Fruit fly (Drosophila melanogaster): ENCODE results near the gene Vml.
A peak's percentile ranks its signal among the peaks of the same experiment; 100 is the strongest.

The Vml gene

dm6 chrX:2306760-2307159 is 31.1 kb downstream of the Vml start:
- TF ChIP-seq rn (GFP tag; IDR thresholded peaks at IDR 0.05) (no peak), CG13204 (GFP tag; optimal IDR thresholded peaks at IDR 0.05) (peak; percentile 10)

DNA sequence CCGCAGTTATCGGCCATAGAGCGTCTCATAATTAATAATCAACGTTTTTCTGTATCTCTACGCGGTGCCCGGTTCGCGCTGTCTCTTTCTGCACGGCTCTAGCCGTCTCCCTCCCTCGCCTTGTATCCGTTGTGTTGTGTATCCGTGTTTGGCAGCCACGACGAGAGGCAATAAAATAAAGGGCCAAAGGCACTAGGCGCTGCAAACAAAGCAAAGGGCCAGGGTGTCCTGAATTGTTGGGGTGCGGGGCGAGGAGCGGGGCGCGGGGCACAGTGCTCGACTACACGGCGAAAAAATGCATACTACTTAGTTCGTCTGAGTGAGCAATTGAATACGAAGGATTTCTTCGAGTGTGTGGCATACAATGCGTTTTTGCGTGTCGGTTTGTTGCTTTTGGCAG is 31.9 kb downstream of the Vml start:
- no peak for TF ChIP-seq CG10348 (GFP tag; IDR thresholded peaks at IDR 0.05)
- TF ChIP-seq CG9948 (tag; optimal IDR thresholded peaks at IDR 0.05): peak; percentile 11
- TF ChIP-seq gl (tag; optimal IDR thresholded peaks at IDR 0.05): peak; percentile 19
- TF ChIP-seq EcR (GFP tag; optimal IDR thresholded peaks at IDR 0.05): peak; percentile 23
- peak; percentile 61 for TF ChIP-seq CG13204 (GFP tag; optimal IDR thresholded peaks at IDR 0.05)
- no peak for TF ChIP-seq Ets98B (GFP tag; IDR thresholded peaks at IDR 0.05)
- TF ChIP-seq Snoo (tag; optimal IDR thresholded peaks at IDR 0.05): no peak
- TF ChIP-seq CG8159 (tag; optimal IDR thresholded peaks at IDR 0.05): peak; percentile 10
- no peak for TF ChIP-seq CG4496 (GFP tag; IDR thresholded peaks at IDR 0.05)
- TF ChIP-seq D1 (tag; optimal IDR thresholded peaks at IDR 0.05): no peak

DNA sequence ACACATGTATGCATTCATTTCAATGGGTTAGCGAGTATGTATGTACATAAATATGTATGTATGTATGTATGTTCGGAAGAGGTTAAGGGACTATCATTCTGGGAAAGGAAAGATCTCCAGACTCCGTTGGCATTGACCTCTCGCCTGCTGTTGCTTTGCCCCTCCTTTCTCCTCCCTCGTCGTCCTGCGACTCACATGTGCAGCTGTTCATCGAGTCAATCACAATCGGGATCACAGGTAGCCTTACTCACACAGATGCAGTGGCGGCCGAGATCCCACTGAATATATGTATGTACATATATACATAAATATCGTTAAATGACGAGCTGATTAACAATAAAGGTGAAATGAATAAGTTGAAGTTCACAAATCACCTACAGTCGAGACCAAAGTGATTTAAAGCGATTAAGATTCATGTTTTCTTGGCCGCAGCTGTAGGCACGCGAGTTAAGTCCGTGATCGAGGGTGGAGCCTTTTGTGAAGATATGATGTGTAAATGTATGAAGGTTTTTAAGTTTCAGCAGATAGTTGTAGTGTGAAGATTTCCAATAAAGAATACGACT is 32.9 kb downstream of the Vml start:
- TF ChIP-seq fd96Ca (GFP tag; IDR thresholded peaks at IDR 0.05): no peak
- peak; percentile 19 for TF ChIP-seq EcR (GFP tag; optimal IDR thresholded peaks at IDR 0.05)

- TF ChIP-seq CG8159 (tag; optimal IDR thresholded peaks at IDR 0.05): no peak
- TF ChIP-seq fd96Ca (GFP tag; IDR thresholded peaks at IDR 0.05): no peak
- no peak for TF ChIP-seq CG9948 (tag; optimal IDR thresholded peaks at IDR 0.05)
- TF ChIP-seq CG4496 (GFP tag; IDR thresholded peaks at IDR 0.05): no peak
- peak; percentile 22 for TF ChIP-seq Pif1A (GFP tag; optimal IDR thresholded peaks at IDR 0.05)
- no peak for TF ChIP-seq Snoo (tag; optimal IDR thresholded peaks at IDR 0.05)
- TF ChIP-seq rn (GFP tag; IDR thresholded peaks at IDR 0.05): no peak
- no peak for TF ChIP-seq CG14655 (GFP tag; optimal IDR thresholded peaks at IDR 0.05)
- TF ChIP-seq CG13204 (GFP tag; optimal IDR thresholded peaks at IDR 0.05): peak; percentile 42
- TF ChIP-seq Ets98B (GFP tag; IDR thresholded peaks at IDR 0.05): peak; percentile 50; the same call in 1 of the 2 replicates
- TF ChIP-seq CG12605 (GFP tag; IDR thresholded peaks at IDR 0.05): peak; percentile 48
- peak; percentile 72 for TF ChIP-seq EcR (GFP tag; optimal IDR thresholded peaks at IDR 0.05)
- TF ChIP-seq CG10348 (GFP tag; IDR thresholded peaks at IDR 0.05): no peak
- TF ChIP-seq Pif1B (GFP tag; optimal IDR thresholded peaks at IDR 0.05): peak; percentile 45
These were observed 41.8 kb downstream of the Vml start for dm6 chrX:2317347-2317832.

DNA sequence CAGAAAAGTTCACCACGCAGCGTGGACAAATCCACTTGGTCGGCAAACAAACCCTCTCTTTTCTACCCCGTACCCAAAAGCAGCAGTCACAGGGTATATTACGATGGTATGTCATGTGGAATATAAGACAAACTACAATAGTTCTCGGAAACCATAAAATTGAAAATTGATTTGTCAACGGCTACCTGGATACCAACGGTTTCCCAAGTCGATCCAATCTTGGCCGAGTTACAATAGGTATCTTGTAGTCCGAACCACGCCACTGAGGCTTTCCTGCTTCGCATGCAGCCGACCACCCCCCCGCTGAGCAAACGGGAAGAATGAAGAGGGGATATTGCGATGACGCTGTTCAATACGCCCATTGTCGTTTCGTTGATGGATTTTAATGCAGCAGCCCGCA is 42.7 kb downstream of the Vml start:
- peak; percentile 49 for TF ChIP-seq CG15710 (tag; optimal IDR thresholded peaks at IDR 0.05)
- TF ChIP-seq Pif1B (GFP tag; optimal IDR thresholded peaks at IDR 0.05): peak; percentile 57
- no peak for TF ChIP-seq EcR (GFP tag; optimal IDR thresholded peaks at IDR 0.05)
- TF ChIP-seq CG10348 (GFP tag; IDR thresholded peaks at IDR 0.05): no peak
- peak; percentile 67 for TF ChIP-seq Ets98B (GFP tag; IDR thresholded peaks at IDR 0.05)
- no peak for TF ChIP-seq CG12605 (GFP tag; IDR thresholded peaks at IDR 0.05)
- peak; percentile 75 for TF ChIP-seq CG4496 (GFP tag; IDR thresholded peaks at IDR 0.05)
- TF ChIP-seq Snoo (tag; optimal IDR thresholded peaks at IDR 0.05): peak; percentile 67
- TF ChIP-seq gl (tag; optimal IDR thresholded peaks at IDR 0.05): peak; percentile 12
- peak; percentile 55 for TF ChIP-seq CG8159 (tag; optimal IDR thresholded peaks at IDR 0.05)
- TF ChIP-seq Pif1A (GFP tag; optimal IDR thresholded peaks at IDR 0.05): peak; percentile 81
- no peak for TF ChIP-seq CG13204 (GFP tag; optimal IDR thresholded peaks at IDR 0.05)
- peak; percentile 46 for TF ChIP-seq CG17806 (tag; optimal IDR thresholded peaks at IDR 0.05)
- peak; percentile 61 for TF ChIP-seq CG32121 (GFP tag; IDR thresholded peaks at IDR 0.05)
- peak; percentile 84 for TF ChIP-seq fd96Ca (GFP tag; IDR thresholded peaks at IDR 0.05)
- TF ChIP-seq CG9948 (tag; optimal IDR thresholded peaks at IDR 0.05): peak; percentile 48
- no peak for TF ChIP-seq rn (GFP tag; IDR thresholded peaks at IDR 0.05)
- TF ChIP-seq CG14655 (GFP tag; optimal IDR thresholded peaks at IDR 0.05): peak; percentile 43
- TF ChIP-seq CG8301 (tag; optimal IDR thresholded peaks at IDR 0.05): peak; percentile 32
- peak; percentile 34 for TF ChIP-seq CG34367 (tag; optimal IDR thresholded peaks at IDR 0.05)
- TF ChIP-seq D1 (tag; optimal IDR thresholded peaks at IDR 0.05): no peak

DNA sequence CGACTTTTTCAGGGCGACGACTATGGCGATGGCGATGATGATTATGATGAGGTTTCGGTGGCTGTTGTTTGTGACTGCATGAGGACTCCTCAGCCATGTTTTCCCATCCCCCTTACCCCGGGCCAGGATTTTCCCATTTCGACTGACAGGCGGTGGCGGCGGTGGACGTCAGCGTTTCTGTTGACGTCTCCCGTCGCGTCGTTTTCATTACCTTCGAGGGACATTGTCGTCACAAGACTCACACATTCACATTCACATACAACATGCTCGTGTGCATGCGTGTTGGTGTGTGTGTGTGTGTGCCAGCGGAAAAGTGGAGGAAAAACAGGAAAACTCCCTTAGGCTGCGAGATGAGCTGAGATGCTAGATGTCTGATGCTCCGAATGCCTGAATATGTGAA is 44.2 kb downstream of the Vml start:
- TF ChIP-seq CG15710 (tag; optimal IDR thresholded peaks at IDR 0.05): no peak
- peak; percentile 26 for TF ChIP-seq CG13204 (GFP tag; optimal IDR thresholded peaks at IDR 0.05)
- TF ChIP-seq CG17806 (tag; optimal IDR thresholded peaks at IDR 0.05): no peak

dm6 chrX:2320892-2321291 is 45.3 kb downstream of the Vml start:
- TF ChIP-seq CG13204 (GFP tag; optimal IDR thresholded peaks at IDR 0.05): no peak
- no peak for TF ChIP-seq CG12605 (GFP tag; IDR thresholded peaks at IDR 0.05)
- TF ChIP-seq rn (GFP tag; IDR thresholded peaks at IDR 0.05): no peak
- TF ChIP-seq fd96Ca (GFP tag; IDR thresholded peaks at IDR 0.05): no peak
- no peak for TF ChIP-seq Pif1A (GFP tag; optimal IDR thresholded peaks at IDR 0.05)
- TF ChIP-seq CG14655 (GFP tag; optimal IDR thresholded peaks at IDR 0.05): no peak
- no peak for TF ChIP-seq gl (tag; optimal IDR thresholded peaks at IDR 0.05)
- no peak for TF ChIP-seq Ets98B (GFP tag; IDR thresholded peaks at IDR 0.05)
- TF ChIP-seq CG15710 (tag; optimal IDR thresholded peaks at IDR 0.05): no peak
- TF ChIP-seq CG4496 (GFP tag; IDR thresholded peaks at IDR 0.05): no peak
- no peak for TF ChIP-seq D1 (tag; optimal IDR thresholded peaks at IDR 0.05)
- no peak for TF ChIP-seq CG17806 (tag; optimal IDR thresholded peaks at IDR 0.05)
- no peak for TF ChIP-seq EcR (GFP tag; optimal IDR thresholded peaks at IDR 0.05)
- no peak for TF ChIP-seq CG10348 (GFP tag; IDR thresholded peaks at IDR 0.05)
- TF ChIP-seq Pif1B (GFP tag; optimal IDR thresholded peaks at IDR 0.05): no peak
- TF ChIP-seq CG34367 (tag; optimal IDR thresholded peaks at IDR 0.05): no peak

Data from whole organism, pupa.